Worm (Caenorhabditis elegans): ENCODE data around the gene gba-4.

DNA sequence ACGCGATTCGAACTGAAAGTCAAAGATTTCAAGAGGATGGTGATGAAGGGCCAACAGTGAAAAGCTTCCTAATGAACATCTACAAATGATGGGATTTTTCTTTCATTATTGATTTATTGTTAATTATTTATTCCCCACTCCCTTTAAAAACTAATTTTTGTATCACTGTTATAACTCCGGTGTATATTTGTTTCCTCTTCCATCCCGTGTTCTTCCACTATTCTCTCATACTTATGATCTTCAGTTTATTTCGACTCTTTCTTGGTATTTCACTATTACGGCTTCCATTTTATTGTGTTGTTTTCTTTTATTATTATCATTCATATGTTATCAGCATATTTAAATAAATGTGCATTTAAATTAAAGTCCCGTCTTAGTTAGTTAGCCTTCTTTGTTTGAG lies 23.6 kb upstream of the gba-4 start:
- TF ChIP-seq dao-5 (tag; optimal IDR thresholded peaks at IDR 0.05) = no peak
- no peak for TF ChIP-seq him-1 (tag; optimal IDR thresholded peaks at IDR 0.05)
- TF ChIP-seq W03F9.2 (tag; optimal IDR thresholded peaks at IDR 0.05) = no peak
